Fruit fly (Drosophila melanogaster): ENCODE measurements around the gene CG8064.

Gene CG8064

dm6 chr3R:18310766-18311367 is 27.4 kb downstream of the CG8064 start (continued):
- TF ChIP-seq Scr (GFP tag; IDR thresholded peaks at IDR 0.05; ENCODE audit: partially characterized antibody) (peak; percentile 25; the same call in 1 of the 2 replicates), zfh1 (GFP tag; IDR thresholded peaks at IDR 0.05) (no peak), CG4360 (GFP tag; IDR thresholded peaks at IDR 0.05) (no peak), Hr3 (GFP tag; optimal IDR thresholded peaks at IDR 0.05) (peak; percentile 18), CG12071 (GFP tag; optimal IDR thresholded peaks at IDR 0.05) (no peak), abd-A (tag; optimal IDR thresholded peaks at IDR 0.05) (no peak), Asciz (GFP tag; optimal IDR thresholded peaks at IDR 0.05) (no peak), CG17829 (tag; optimal IDR thresholded peaks at IDR 0.05) (no peak), tio (GFP tag; optimal IDR thresholded peaks at IDR 0.05) (no peak), Dbx (GFP tag; IDR thresholded peaks at IDR 0.05) (no peak), CG17361 (GFP tag; IDR thresholded peaks at IDR 0.05) (no peak; the same call in none of the 3 replicates), ranshi (GFP tag; IDR thresholded peaks at IDR 0.05) (no peak), CoRest (tag; optimal IDR thresholded peaks at IDR 0.05) (no peak), Sox102F (GFP tag; optimal IDR thresholded peaks at IDR 0.05) (no peak), Elba2 (GFP tag; optimal IDR thresholded peaks at IDR 0.05) (no peak), HHEX (GFP tag; optimal IDR thresholded peaks at IDR 0.05) (no peak), yki (optimal IDR thresholded peaks at IDR 0.05) (no peak), bcd (GFP tag; optimal IDR thresholded peaks at IDR 0.05) (peak; percentile 23), CG34376 (GFP tag; optimal IDR thresholded peaks at IDR 0.05) (no peak), jumu (GFP tag; optimal IDR thresholded peaks at IDR 0.05) (no peak), CG8281 (tag; optimal IDR thresholded peaks at IDR 0.05) (no peak), mam (GFP tag; optimal IDR thresholded peaks at IDR 0.05) (no peak), CG11504 (tag; optimal IDR thresholded peaks at IDR 0.05) (no peak), PHDP (tag; optimal IDR thresholded peaks at IDR 0.05) (peak; percentile 32), CG31388 (GFP tag; optimal IDR thresholded peaks at IDR 0.05) (no peak), dan (GFP tag; IDR thresholded peaks at IDR 0.05) (no peak), gce (GFP tag; IDR thresholded peaks at IDR 0.05) (no peak), CG11695 (GFP tag; IDR thresholded peaks at IDR 0.05) (no peak; the same call in 2 of the 3 replicates), CTCF (GFP tag; optimal IDR thresholded peaks at IDR 0.05) (no peak), CG8089 (GFP tag; optimal IDR thresholded peaks at IDR 0.05) (no peak), CG10209 (GFP tag; optimal IDR thresholded peaks at IDR 0.05) (peak; percentile 17), E2f2 (GFP tag; IDR thresholded peaks at IDR 0.05) (no peak), crc (GFP tag; optimal IDR thresholded peaks at IDR 0.05) (no peak), zen (tag; optimal IDR thresholded peaks at IDR 0.05) (no peak), Doc2 (GFP tag; IDR thresholded peaks at IDR 0.05) (no peak), Sin3A (optimal IDR thresholded peaks at IDR 0.05) (no peak), CG2712 (tag; optimal IDR thresholded peaks at IDR 0.05) (no peak), CG7839 (tag; optimal IDR thresholded peaks at IDR 0.05) (no peak), fd102C (GFP tag; optimal IDR thresholded peaks at IDR 0.05) (no peak), Blimp-1 (GFP tag; optimal IDR thresholded peaks at IDR 0.05) (peak; percentile 2), nerfin-2 (GFP tag; IDR thresholded peaks at IDR 0.05; ENCODE audit: partially characterized antibody) (0 out of 2 replicates have a peak, but pooled peaks have one; percentile 16), CG13775 (GFP tag; optimal IDR thresholded peaks at IDR 0.05) (peak; percentile 49), MESR4 (GFP tag; optimal IDR thresholded peaks at IDR 0.05) (no peak), CG13424 (tag; optimal IDR thresholded peaks at IDR 0.05) (no peak), lbe (GFP tag; optimal IDR thresholded peaks at IDR 0.05) (no peak), chinmo (GFP tag; IDR thresholded peaks at IDR 0.05; ENCODE audit: partially characterized antibody) (peak; percentile 80; the same call in 2 of the 4 replicates), dysf (GFP tag; IDR thresholded peaks at IDR 0.05) (no peak; the same call in 2 of the 3 replicates), HmgD (GFP tag; optimal IDR thresholded peaks at IDR 0.05) (no peak), CG1529 (GFP tag; optimal IDR thresholded peaks at IDR 0.05) (no peak), sc (optimal IDR thresholded peaks at IDR 0.05) (no peak), sc (GFP tag; optimal IDR thresholded peaks at IDR 0.05) (no peak), Myb (GFP tag; optimal IDR thresholded peaks at IDR 0.05) (no peak)

Data from whole organism, embryonic.